Fruit fly (Drosophila melanogaster): ENCODE results near the gene prage.

Gene prage

dm6 chrX:1873515-1874126 is 100.1 kb downstream of the prage start, which contains the start of the genes Pgam5 and Vps26 (continued):
- no peak for TF ChIP-seq CG10543 (GFP tag; optimal IDR thresholded peaks at IDR 0.05)
- TF ChIP-seq ems (GFP tag; optimal IDR thresholded peaks at IDR 0.05), result no peak
- no peak for TF ChIP-seq Ptx1 (GFP tag; IDR thresholded peaks at IDR 0.05)
- TF ChIP-seq gce (GFP tag; IDR thresholded peaks at IDR 0.05), result no peak
- TF ChIP-seq sens-2 (GFP tag; IDR thresholded peaks at IDR 0.05), result no peak
- no peak for TF ChIP-seq CG6854 (GFP tag; optimal IDR thresholded peaks at IDR 0.05)
- TF ChIP-seq CG11504 (tag; optimal IDR thresholded peaks at IDR 0.05), result no peak
- no peak for TF ChIP-seq Deaf1 (tag; optimal IDR thresholded peaks at IDR 0.05)
- TF ChIP-seq CG4360 (GFP tag; IDR thresholded peaks at IDR 0.05), result no peak
- TF ChIP-seq Usf (GFP tag; optimal IDR thresholded peaks at IDR 0.05), result no peak
- no peak for TF ChIP-seq dpn (GFP tag; optimal IDR thresholded peaks at IDR 0.05)
- TF ChIP-seq CG2129 (GFP tag; IDR thresholded peaks at IDR 0.05; ENCODE audit: partially characterized antibody), result no peak
- no peak for TF ChIP-seq CG3726 (GFP tag; IDR thresholded peaks at IDR 0.05)
- no peak for TF ChIP-seq Doc2 (GFP tag; IDR thresholded peaks at IDR 0.05)
- no peak for TF ChIP-seq D (optimal IDR thresholded peaks at IDR 0.05)
- TF ChIP-seq D (GFP tag; optimal IDR thresholded peaks at IDR 0.05), result no peak
- no peak for TF ChIP-seq Dref (GFP tag; IDR thresholded peaks at IDR 0.05)
- TF ChIP-seq Adf1 (GFP tag; IDR thresholded peaks at IDR 0.05), result no peak
- TF ChIP-seq yki (optimal IDR thresholded peaks at IDR 0.05), result no peak
- TF ChIP-seq lmd (GFP tag; IDR thresholded peaks at IDR 0.05), result no peak
- no peak for TF ChIP-seq CG6254 (GFP tag; optimal IDR thresholded peaks at IDR 0.05)
- TF ChIP-seq otp (GFP tag; IDR thresholded peaks at IDR 0.05), result no peak
- no peak for TF ChIP-seq wdn (GFP tag; IDR thresholded peaks at IDR 0.05)
- no peak for TF ChIP-seq CG30431 (GFP tag; optimal IDR thresholded peaks at IDR 0.05)
- no peak for TF ChIP-seq chn (GFP tag; optimal IDR thresholded peaks at IDR 0.05)
- no peak for TF ChIP-seq CHES-1-like (GFP tag; optimal IDR thresholded peaks at IDR 0.05)
- TF ChIP-seq cg (GFP tag; optimal IDR thresholded peaks at IDR 0.05), result peak; percentile 66
- no peak for TF ChIP-seq tx (GFP tag; optimal IDR thresholded peaks at IDR 0.05)
- no peak for TF ChIP-seq slp2 (GFP tag; optimal IDR thresholded peaks at IDR 0.05)
- no peak for TF ChIP-seq Lhr (GFP tag; optimal IDR thresholded peaks at IDR 0.05)
- no peak for TF ChIP-seq Kr (GFP tag; optimal IDR thresholded peaks at IDR 0.05)
- TF ChIP-seq Ada2b (GFP tag; IDR thresholded peaks at IDR 0.05), result no peak
- no peak for TF ChIP-seq bigmax (GFP tag; optimal IDR thresholded peaks at IDR 0.05)
- TF ChIP-seq crp (GFP tag; optimal IDR thresholded peaks at IDR 0.05), result no peak
- no peak for TF ChIP-seq schlank (tag; optimal IDR thresholded peaks at IDR 0.05)
- TF ChIP-seq zfh2 (GFP tag; optimal IDR thresholded peaks at IDR 0.05), result no peak
- no peak for TF ChIP-seq B-H1 (GFP tag; IDR thresholded peaks at IDR 0.05)
- no peak for TF ChIP-seq CG2120 (GFP tag; optimal IDR thresholded peaks at IDR 0.05)
- TF ChIP-seq psq (GFP tag; optimal IDR thresholded peaks at IDR 0.05), result no peak
- TF ChIP-seq ase (GFP tag; IDR thresholded peaks at IDR 0.05), result no peak
- TF ChIP-seq fd64A (GFP tag; optimal IDR thresholded peaks at IDR 0.05), result no peak
- no peak for TF ChIP-seq CG14050 (GFP tag; IDR thresholded peaks at IDR 0.05)
- no peak for TF ChIP-seq CTCF (GFP tag; optimal IDR thresholded peaks at IDR 0.05)
- TF ChIP-seq Atf6 (GFP tag; IDR thresholded peaks at IDR 0.05), result no peak
- no peak for TF ChIP-seq gro (GFP tag; optimal IDR thresholded peaks at IDR 0.05)
- TF ChIP-seq Dfd (GFP tag; optimal IDR thresholded peaks at IDR 0.05), result no peak
- TF ChIP-seq Aef1 (GFP tag; IDR thresholded peaks at IDR 0.05), result no peak
- TF ChIP-seq chm (GFP tag; IDR thresholded peaks at IDR 0.05), result no peak
- TF ChIP-seq lola (GFP tag; optimal IDR thresholded peaks at IDR 0.05), result no peak
- no peak for TF ChIP-seq ap (GFP tag; IDR thresholded peaks at IDR 0.05)
- no peak for TF ChIP-seq MTF-1 (GFP tag; optimal IDR thresholded peaks at IDR 0.05; ENCODE audit: borderline replicate concordance)
- peak; percentile 15 for TF ChIP-seq hkb (optimal IDR thresholded peaks at IDR 0.05)
- no peak for TF ChIP-seq hkb (GFP tag; IDR thresholded peaks at IDR 0.05)
- no peak for TF ChIP-seq peb (GFP tag; IDR thresholded peaks at IDR 0.05)

Data from whole organism, embryonic.